Worm (Caenorhabditis elegans) whole organism, L3 larva: Measurements from ENCODE around the gene F54D5.15.

ENCODE experiments used
- R02D3.7 ChIP-seq: fragments of 150-350 bp; optimal IDR thresholded peaks from 2 replicates; lab custom pipeline; 2014; ENCODE audit warnings: missing biosample characterization, missing genetic modification characterization
- ama-1 ChIP-seq: fragments of 150-350 bp; optimal IDR thresholded peaks from 2 replicates; lab custom pipeline; 2018
- ceh-16 ChIP-seq: sonication (generic microtip); optimal IDR thresholded peaks from 2 replicates; lab custom pipeline; 2017; ENCODE audit warnings: missing biosample characterization, missing genetic modification characterization
- ceh-28 ChIP-seq: fragments of 150-350 bp; optimal IDR thresholded peaks from 2 replicates; lab custom pipeline; 2014; ENCODE audit warnings: missing biosample characterization, missing genetic modification reagents, missing genetic modification characterization
- ceh-9 ChIP-seq: sonication (generic microtip); optimal IDR thresholded peaks from 2 replicates; lab custom pipeline; 2018; ENCODE audit warnings: missing biosample characterization, missing genetic modification characterization
- daf-12 ChIP-seq: fragments of 150-350 bp; optimal IDR thresholded peaks from 2 replicates; lab custom pipeline; 2014; ENCODE audit warnings: missing biosample characterization, missing genetic modification reagents, missing genetic modification characterization
- egl-27 ChIP-seq: sonication (generic microtip); optimal IDR thresholded peaks from 4 replicates; lab custom pipeline; 2017; ENCODE audit warnings: missing biosample characterization, missing genetic modification reagents, missing genetic modification characterization
- egl-5 ChIP-seq: fragments of 150-350 bp; optimal IDR thresholded peaks from 2 replicates; lab custom pipeline; 2017; ENCODE audit warnings: missing biosample characterization, missing genetic modification reagents, missing genetic modification characterization, inconsistent platforms
- elt-1 ChIP-seq: fragments of 150-350 bp; optimal IDR thresholded peaks from 2 replicates; lab custom pipeline; 2014; ENCODE audit warnings: missing biosample characterization, missing genetic modification characterization
- elt-2 ChIP-seq: sonication (generic microtip); optimal IDR thresholded peaks from 2 replicates; lab custom pipeline; 2016; ENCODE audit warnings: missing genetic modification reagents, mild to moderate bottlenecking, missing genetic modification characterization, missing compliant biosample characterization
- elt-3 ChIP-seq, 3 experiments: fragments of 150-350 bp in 1 of 3; sonication (generic microtip) in 2 of 3; optimal IDR thresholded peaks; 2 replicates in 2 of 3; 4 replicates in 1 of 3; lab custom pipeline; 2014 to 2017; ENCODE audit warnings: missing biosample characterization in 3 of 3, missing genetic modification characterization in 3 of 3
- eor-1 ChIP-seq, 2 experiments: fragments of 150-350 bp; optimal IDR thresholded peaks; 2 replicates each; lab custom pipeline; 2014 to 2018; ENCODE audit warnings: missing biosample characterization in 2 of 2, missing genetic modification characterization in 2 of 2
- fos-1 ChIP-seq: fragments of 150-350 bp; optimal IDR thresholded peaks from 2 replicates; lab custom pipeline; 2014; ENCODE audit warnings: missing biosample characterization, missing genetic modification characterization
- jun-1 ChIP-seq: fragments of 150-350 bp; optimal IDR thresholded peaks from 2 replicates; lab custom pipeline; 2014; ENCODE audit warnings: missing biosample characterization, missing genetic modification reagents, missing genetic modification characterization
- lin-15B ChIP-seq: fragments of 150-350 bp; optimal IDR thresholded peaks from 2 replicates; lab custom pipeline; 2014; ENCODE audit warnings: missing biosample characterization, missing genetic modification characterization
- lin-39 ChIP-seq: fragments of 150-350 bp; optimal IDR thresholded peaks from 2 replicates; lab custom pipeline; 2018; ENCODE audit warnings: missing biosample characterization, missing genetic modification reagents, missing genetic modification characterization
- lsy-12 ChIP-seq: sonication (generic microtip); optimal IDR thresholded peaks from 2 replicates; lab custom pipeline; 2016; ENCODE audit warnings: mild to moderate bottlenecking, missing genetic modification characterization, missing compliant biosample characterization
- mdl-1 ChIP-seq: fragments of 150-350 bp; optimal IDR thresholded peaks from 2 replicates; lab custom pipeline; 2014; ENCODE audit warnings: missing biosample characterization, missing genetic modification characterization
- mml-1 ChIP-seq: fragments of 150-350 bp; sonication (generic microtip); optimal IDR thresholded peaks from 3 replicates; lab custom pipeline; 2014; ENCODE audit warnings: missing biosample characterization, missing genetic modification characterization
- nfya-1 ChIP-seq: sonication (generic microtip); optimal IDR thresholded peaks from 2 replicates; lab custom pipeline; 2017; ENCODE audit warnings: missing genetic modification characterization, mild to moderate bottlenecking, missing compliant biosample characterization, antibody characterized with exemption, moderate library complexity; ENCODE audit not compliant: insufficient read depth
- nhr-11 ChIP-seq: fragments of 150-350 bp; optimal IDR thresholded peaks from 2 replicates; lab custom pipeline; 2014; ENCODE audit warnings: missing biosample characterization, missing genetic modification characterization
- nhr-12 ChIP-seq: fragments of 150-350 bp; optimal IDR thresholded peaks from 2 replicates; lab custom pipeline; 2014; ENCODE audit warnings: missing biosample characterization, missing genetic modification characterization
- nhr-23 ChIP-seq: fragments of 150-350 bp; optimal IDR thresholded peaks from 2 replicates; lab custom pipeline; 2014; ENCODE audit warnings: missing biosample characterization, missing genetic modification reagents, missing genetic modification characterization
- nhr-237 ChIP-seq: fragments of 150-350 bp; optimal IDR thresholded peaks from 2 replicates; lab custom pipeline; 2014; ENCODE audit warnings: missing biosample characterization, missing genetic modification characterization
- nhr-25 ChIP-seq: sonication (generic microtip); optimal IDR thresholded peaks from 2 replicates; lab custom pipeline; 2017; ENCODE audit warnings: missing biosample characterization, missing genetic modification characterization
- nhr-67 ChIP-seq: fragments of 150-350 bp; optimal IDR thresholded peaks from 2 replicates; lab custom pipeline; 2014; ENCODE audit warnings: missing biosample characterization, missing genetic modification characterization
- nhr-76 ChIP-seq: fragments of 150-350 bp; sonication (generic microtip); optimal IDR thresholded peaks from 5 replicates; lab custom pipeline; 2014; ENCODE audit warnings: missing biosample characterization, missing genetic modification characterization
- pha-4 ChIP-seq: fragments of 150-350 bp; optimal IDR thresholded peaks from 2 replicates; lab custom pipeline; 2014; ENCODE audit warnings: missing biosample characterization, missing genetic modification reagents, missing genetic modification characterization
- pqm-1 ChIP-seq: fragments of 150-350 bp; optimal IDR thresholded peaks from 2 replicates; lab custom pipeline; 2017; ENCODE audit warnings: missing biosample characterization, missing genetic modification characterization, inconsistent platforms
- sea-2 ChIP-seq: fragments of 150-350 bp; sonication (generic microtip); optimal IDR thresholded peaks from 4 replicates; lab custom pipeline; 2014; ENCODE audit warnings: missing biosample characterization, missing genetic modification reagents, missing genetic modification characterization
- tbx-2 ChIP-seq: sonication (generic microtip); optimal IDR thresholded peaks from 2 replicates; lab custom pipeline; 2016; ENCODE audit warnings: mild to moderate bottlenecking, missing genetic modification characterization, missing compliant biosample characterization
- zag-1 ChIP-seq: fragments of 150-350 bp; optimal IDR thresholded peaks from 2 replicates; lab custom pipeline; 2014; ENCODE audit warnings: missing biosample characterization, missing genetic modification characterization
- ztf-11 ChIP-seq: fragments of 150-350 bp; optimal IDR thresholded peaks from 2 replicates; lab custom pipeline; 2014; ENCODE audit warnings: missing biosample characterization, missing genetic modification characterization

Gene F54D5.15

DNA sequence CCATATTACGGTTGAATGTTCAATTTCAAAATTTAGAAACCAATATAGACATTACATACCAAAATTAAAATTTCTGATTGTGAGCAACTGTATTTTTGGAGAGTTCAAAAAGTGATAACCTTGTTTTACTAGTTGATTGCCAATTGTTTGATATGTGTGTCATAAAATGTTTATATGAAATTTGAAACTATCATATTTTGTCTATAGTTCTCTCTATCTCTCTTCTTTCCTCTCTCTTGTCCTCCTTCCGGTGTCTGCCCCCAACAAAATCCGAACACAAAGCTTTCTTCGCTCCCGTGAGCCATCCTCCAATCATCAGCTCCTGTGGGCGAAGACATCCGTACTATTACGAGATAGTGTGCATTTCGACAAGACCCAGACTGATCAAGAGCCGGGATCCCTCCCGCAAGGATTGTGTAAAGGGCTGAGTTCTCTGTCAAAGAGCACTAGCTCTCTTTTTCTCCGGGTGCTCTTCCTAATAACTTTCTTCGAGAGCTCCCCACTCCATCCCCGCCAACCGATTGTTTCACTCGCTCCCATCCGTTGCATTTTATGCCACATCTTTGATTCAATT, 38.4 kb upstream of the F54D5.15 start:
- TF ChIP-seq elt-2 (tag; lab: Kevin White, UChicago) (no peak), nfya-1 (tag; lab: Kevin White, UChicago) (peak; percentile 68), pha-4 (tag; lab: Kevin White, UChicago) (peak; percentile 25)

- TF ChIP-seq lin-39 (tag; lab: Kevin White, UChicago) (peak; percentile 7), pha-4 (tag; lab: Kevin White, UChicago) (no peak)
- TF ChIP-seq, all 47 proteins: peak for 1
Observed at ce11 chrII:11600711-11601110, 36.7 kb upstream of the F54D5.15 start, which contains the start of gene F07A11.4. F07A11.4 (plus strand) TSS chrII:11601011.

DNA sequence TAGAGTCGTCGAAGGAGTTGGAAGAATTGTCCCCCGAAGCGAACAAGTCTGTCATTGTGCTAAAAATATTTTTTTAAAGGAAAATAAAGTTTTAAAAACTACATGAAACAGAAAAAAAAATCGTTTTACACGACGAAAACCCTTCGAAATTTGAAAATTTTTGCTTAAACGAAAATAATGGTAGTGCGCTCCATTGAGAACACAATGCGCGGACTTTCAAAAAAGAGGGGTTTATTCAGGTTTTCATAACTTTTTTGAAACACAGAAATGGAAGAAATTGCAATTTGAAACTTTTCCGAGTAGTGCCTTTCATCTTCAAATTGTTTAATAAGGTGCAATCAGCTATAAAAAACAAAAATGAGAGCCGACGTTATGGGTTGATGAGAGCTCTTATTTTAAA, 35.7 kb upstream of the F54D5.15 start, which contains the start of gene npp-5:
Gene npp-5 (minus strand): TSS at position 59 of the 400 bp plus-strand sequence.
- TF ChIP-seq nhr-23, result no peak
- TF ChIP-seq fos-1, result no peak
- peak; percentile 58 for TF ChIP-seq pha-4 (tag; lab: Kevin White, UChicago)
- TF ChIP-seq lin-15B, result no peak
- TF ChIP-seq mml-1 (tag; lab: Kevin White, UChicago), result no peak
- peak; percentile 65 for TF ChIP-seq nfya-1 (tag; lab: Kevin White, UChicago)
- no peak for TF ChIP-seq nhr-25 (tag; lab: Kevin White, UChicago)
- no peak for TF ChIP-seq nhr-237 (tag; lab: Kevin White, UChicago)
- TF ChIP-seq, all 47 proteins: peak for 2

DNA sequence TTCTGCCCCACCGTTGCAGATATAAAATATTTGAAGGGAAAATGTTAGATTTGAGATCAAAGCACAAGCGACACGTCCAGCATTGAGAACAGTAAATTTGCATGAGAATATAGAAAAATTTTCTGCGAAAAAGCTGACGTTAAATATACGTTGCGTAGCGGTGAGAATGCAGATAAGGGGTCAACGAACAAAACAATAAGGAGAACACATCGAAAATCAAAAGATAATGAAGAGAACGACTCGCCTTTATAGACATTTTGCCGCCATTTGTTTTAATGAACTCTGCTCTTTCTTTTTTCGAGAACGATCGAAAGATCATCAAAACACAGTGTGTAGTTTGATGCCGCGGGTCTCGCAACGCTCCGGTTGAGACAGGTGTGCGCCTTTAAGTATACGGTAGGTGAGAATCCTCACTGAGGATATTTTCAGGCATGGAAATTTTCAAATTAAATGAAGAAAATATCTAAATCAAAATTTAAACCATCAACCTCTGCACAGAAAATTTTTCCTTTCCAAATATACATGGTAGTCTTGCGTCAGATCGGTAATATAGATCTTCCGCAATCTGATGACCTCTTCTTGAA, 32.2 kb upstream of the F54D5.15 start:
- peak; percentile 23 for TF ChIP-seq ceh-28 (tag; lab: Kevin White, UChicago)
- no peak for TF ChIP-seq egl-5 (tag; lab: Kevin White, UChicago)
- TF ChIP-seq elt-2 (tag; lab: Kevin White, UChicago), result peak; percentile 73
- no peak for TF ChIP-seq nhr-23
- TF ChIP-seq pqm-1, result peak; percentile 27
- no peak for TF ChIP-seq elt-3 (tag; optimal IDR thresholded peaks at IDR 0.05; lab: Kevin White, UChicago)
- TF ChIP-seq sea-2 (GFP tag; lab: Kevin White, UChicago), result no peak
- no peak for TF ChIP-seq lin-39 (tag; lab: Kevin White, UChicago)

DNA sequence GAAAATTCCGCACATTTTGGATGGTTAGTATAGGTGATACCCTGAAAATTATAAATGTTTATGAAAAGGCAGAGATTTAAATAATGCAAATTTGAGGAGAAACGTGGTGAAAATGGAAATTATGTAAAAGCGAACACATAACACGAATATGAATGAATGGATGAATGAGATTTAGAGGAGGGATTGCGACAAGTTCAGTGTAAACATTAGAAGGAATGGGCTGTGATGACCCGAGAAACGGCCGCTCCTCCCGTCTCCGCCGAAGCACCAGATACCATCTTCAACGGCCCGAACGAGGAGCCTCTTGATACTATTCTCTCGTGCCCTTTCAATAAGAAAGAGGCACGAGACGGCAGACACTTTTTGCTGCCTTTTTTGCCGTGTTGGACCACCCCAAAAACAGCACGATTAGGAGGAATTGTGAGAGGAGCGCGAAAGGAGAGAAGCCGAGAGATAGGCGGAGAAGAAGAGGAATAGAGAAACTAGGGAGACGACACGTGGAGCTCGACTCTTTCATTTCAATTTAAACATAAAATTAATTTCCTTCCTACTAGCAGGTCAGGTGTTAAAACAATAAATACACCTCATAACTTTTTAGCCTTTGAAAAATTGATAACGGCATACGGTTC, 31.5 kb upstream of the F54D5.15 start, which contains the start of gene gfat-1:
Gene gfat-1 (minus strand): TSS at position 51 of the 629 bp plus-strand sequence.
- TF ChIP-seq nhr-11 (tag; lab: Kevin White, UChicago) (no peak), nhr-23 (no peak), eor-1 (tag; optimal IDR thresholded peaks at IDR 0.05; lab: Kevin White, UChicago) (no peak), zag-1 (tag; lab: Kevin White, UChicago) (no peak), nhr-67 (no peak), daf-12 (tag; lab: Kevin White, UChicago) (no peak), ztf-11 (no peak), ceh-9 (tag; lab: Kevin White, UChicago) (no peak), mml-1 (tag; lab: Kevin White, UChicago) (no peak), jun-1 (no peak), lin-39 (tag; lab: Kevin White, UChicago) (peak; percentile 24), nhr-237 (tag; lab: Kevin White, UChicago) (no peak), ama-1 (lab: Kevin White, UChicago) (no peak), fos-1 (no peak), egl-27 (no peak), nhr-12 (tag; lab: Kevin White, UChicago) (no peak), lsy-12 (no peak), elt-1 (no peak), ceh-16 (tag; lab: Kevin White, UChicago) (no peak), tbx-2 (no peak), nfya-1 (tag; lab: Kevin White, UChicago) (no peak), lin-15B (peak; percentile 1), mdl-1 (peak; percentile 45), nhr-76 (tag; lab: Kevin White, UChicago) (no peak), R02D3.7 (tag; lab: Kevin White, UChicago) (no peak), pqm-1 (no peak)
